Worm (Caenorhabditis elegans): ENCODE results near the gene ceh-100.
"Not testable (repeated sequence)": the region's sequence is repeated elsewhere in the genome, so short reads cannot be mapped to it uniquely, and the experiment has no call there.

The ceh-100 gene

DNA sequence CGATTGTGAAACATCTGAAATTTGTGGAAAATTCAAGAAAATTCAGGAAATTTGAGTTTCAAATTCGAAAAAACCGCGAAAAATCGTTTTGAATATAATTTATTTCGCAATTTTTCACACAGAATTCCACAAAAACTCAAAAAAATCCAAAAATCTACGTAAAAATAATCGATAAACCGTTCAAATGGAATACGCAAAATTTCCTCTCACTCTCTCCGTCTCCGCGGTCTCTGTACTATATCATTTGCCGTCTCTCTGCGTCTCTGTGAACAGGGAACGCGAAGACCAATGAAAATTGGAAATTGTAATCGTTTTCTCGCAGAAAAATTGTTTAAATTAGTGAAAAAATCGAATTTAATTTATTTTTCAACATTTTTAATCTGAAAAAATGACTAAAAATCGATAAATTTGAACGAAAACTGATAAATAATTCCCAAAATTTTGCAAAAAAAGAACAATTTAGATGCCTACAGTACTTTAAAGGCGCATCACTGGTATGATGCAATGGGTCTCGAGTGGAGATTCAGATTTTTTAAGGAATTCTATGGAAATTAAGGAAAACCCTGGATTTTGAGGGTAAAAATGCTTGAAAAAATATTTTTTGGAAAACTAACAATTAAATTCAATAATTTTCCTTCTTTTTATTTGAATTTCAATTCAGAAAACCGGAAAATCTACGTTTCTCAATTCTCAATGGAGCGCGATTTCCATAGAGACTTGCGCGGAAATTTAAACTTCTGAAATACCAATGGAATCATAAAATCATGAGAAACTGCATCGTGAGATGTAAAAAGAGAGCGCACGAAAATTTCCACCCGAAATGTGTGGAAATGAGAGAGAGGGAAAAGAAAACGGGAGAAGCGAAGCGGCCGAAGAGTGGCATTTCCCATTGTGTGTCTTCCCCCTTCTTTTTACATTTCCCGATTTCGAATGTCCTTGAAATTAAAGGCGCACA lies at the start of gene ceh-100, which contains the start of gene lips-15:
Gene ceh-100 (minus strand): TSS at position 14 of the 955 bp plus-strand sequence.
Gene lips-15 (plus strand): TSS at position 720 of the 955 bp plus-strand sequence.
- no peak for TF ChIP-seq unc-62 (GFP tag; optimal IDR thresholded peaks at IDR 0.05)

DNA sequence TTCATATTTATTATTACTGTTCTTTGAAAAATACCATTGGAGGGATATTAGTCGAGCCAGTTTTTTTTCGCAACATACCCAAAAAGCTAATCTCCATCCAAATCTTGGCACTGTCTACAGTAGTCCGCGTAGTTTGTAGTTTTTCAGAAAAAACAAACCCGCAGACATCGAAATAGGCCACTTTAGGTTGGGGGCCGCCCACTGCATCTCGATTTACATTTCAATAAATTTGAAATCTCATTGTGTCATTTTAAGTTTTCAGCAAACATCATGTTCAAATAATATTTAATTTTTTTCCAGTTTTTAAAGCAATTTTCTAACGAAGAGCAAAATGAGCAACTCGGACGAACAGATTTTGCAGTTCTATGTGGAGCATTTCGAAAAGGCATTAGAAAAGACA lies 36.9 kb upstream of the ceh-100 start, which contains the start of gene nhr-235:
Gene nhr-235 (plus strand): TSS at position 301 of the 400 bp plus-strand sequence.
- no peak for TF ChIP-seq unc-62 (GFP tag; optimal IDR thresholded peaks at IDR 0.05)

DNA sequence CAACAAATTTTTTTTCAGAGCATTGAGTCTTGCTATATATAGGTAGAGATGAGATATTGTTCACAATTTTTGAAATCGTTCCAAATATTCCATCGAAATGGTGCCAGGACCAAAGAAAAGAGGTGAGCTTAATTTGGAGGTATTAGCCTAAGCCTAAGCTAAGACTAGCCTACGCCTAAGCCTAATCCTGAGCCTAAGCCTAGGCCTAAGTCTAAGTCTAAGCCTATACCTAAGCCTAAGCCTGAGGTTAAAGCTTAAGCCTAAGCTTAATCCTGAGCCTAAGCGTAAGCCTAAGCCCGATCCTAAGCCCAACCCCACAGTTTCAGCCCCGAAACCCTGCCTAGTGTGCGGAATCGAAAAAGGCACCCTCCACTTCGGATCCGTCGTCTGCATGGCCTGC lies 33.1 kb upstream of the ceh-100 start, which contains the start of gene nhr-234:
Gene nhr-234 (plus strand): TSS at position 77 of the 400 bp plus-strand sequence.
- TF ChIP-seq unc-62 (GFP tag; optimal IDR thresholded peaks at IDR 0.05): no peak

DNA sequence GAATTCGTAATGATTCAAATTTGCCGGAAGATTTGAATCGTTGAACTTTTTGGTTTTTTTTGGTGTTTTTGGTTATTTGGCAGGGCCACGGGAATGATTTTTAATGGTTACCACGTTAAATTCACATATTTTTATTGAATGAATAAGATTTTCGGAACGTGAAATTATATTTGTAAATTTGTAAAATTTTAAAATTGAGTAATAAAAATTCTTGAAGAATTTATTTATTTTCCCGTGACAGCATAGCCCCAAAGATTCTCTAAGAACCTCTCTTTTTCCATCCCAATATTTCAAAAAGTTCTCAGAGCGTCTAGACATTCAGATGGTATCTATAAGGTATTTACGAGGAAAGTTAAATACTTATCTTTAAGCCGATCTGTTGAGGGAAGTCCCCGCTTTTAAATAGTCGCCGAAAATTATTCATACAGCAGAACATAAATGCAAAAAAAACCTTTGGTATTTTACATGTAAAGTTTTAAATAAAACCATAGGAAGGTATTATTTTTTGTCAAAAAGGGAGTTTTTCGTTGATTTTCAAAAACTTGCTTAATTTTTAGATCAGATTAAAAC lies 31.4 kb upstream of the ceh-100 start, which contains the start of gene Y38E10A.17:
Gene Y38E10A.17 (minus strand): TSS at position 51 of the 570 bp plus-strand sequence.
- TF ChIP-seq unc-62 (GFP tag; optimal IDR thresholded peaks at IDR 0.05): no peak

DNA sequence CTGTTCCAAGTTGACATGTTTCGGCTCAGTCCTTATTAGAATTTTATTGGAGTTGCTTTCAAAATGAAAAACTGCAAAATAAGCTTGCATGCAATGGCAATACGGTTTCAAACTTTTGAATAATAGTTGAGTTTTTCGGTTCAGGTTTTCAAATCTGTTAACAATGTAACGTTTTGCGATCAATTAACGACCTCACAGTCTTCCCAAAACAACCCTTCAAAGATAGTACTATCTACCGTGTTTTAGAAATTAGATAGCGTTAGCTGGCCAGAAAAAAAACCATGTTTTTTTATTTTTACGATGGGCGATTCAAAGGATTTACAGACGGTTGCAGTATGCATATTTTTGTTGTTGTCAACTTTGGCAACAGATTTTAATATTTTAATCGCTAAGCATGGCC lies 27.4 kb upstream of the ceh-100 start, which contains the start of gene Y38E10A.34:
Gene Y38E10A.34 (plus strand): TSS at position 301 of the 400 bp plus-strand sequence.
- TF ChIP-seq unc-62 (GFP tag; optimal IDR thresholded peaks at IDR 0.05): no peak

DNA sequence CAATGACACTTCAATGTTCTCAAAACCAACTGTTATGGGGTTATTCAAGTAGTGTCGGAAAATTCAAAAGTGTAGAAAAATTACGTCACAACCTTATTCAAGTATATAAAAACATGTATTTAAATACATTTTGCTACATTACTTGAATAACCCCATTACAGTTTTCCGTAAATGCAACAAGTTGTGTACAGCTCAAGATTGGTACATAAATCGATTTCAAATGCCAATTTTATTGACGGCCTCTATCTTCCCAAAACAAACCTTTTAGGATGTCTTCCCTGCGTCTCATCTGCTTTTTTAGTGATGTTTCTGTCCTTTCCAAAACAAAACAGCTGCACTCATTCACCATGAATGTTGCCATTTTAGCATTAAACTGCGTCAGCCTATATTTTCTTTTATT lies 25.9 kb upstream of the ceh-100 start, which contains the start of gene Y38E10A.28:
Gene Y38E10A.28 (plus strand): TSS at position 301 of the 400 bp plus-strand sequence.
- no peak for TF ChIP-seq unc-62 (GFP tag; optimal IDR thresholded peaks at IDR 0.05)

DNA sequence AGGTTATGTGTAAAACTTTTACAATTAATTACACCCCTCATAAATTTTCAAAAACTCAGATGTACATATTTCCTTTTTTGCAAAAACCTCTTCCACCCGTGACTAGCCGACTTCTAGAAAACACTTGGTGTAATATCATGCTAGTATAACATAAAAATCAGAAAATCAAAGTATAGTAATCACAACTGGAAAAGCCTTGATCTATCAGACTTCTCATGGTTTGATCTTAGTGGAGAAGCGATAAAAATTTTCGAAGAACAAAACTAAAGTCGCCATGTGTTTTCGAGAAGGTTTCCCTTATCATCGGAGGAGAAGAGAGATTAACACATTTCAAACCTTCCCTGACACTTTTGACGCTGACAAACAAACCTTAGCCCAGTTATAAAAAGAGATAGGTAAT lies 25.1 kb upstream of the ceh-100 start, which contains the start of gene nspe-5:
Gene nspe-5 (plus strand): TSS at position 301 of the 400 bp plus-strand sequence.
- no peak for TF ChIP-seq unc-62 (GFP tag; optimal IDR thresholded peaks at IDR 0.05)

DNA sequence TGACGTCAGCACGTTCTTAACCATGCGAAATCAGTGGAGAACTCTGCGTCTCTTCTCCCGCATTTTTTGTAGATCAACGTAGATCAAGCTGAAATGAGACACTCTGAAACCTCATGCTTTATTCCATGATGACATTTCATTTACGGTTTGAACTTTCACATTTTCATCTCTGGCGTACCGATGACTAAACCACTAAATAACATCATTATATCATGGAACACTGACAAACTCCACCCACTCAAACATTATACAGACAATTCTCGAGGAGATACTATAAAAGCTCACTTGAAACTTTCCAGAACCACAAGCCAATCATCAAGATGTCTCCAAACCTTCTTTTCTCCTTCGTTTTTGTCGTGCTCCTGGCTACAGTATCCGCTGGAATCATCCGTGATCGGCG lies 23.4 kb upstream of the ceh-100 start, which contains the start of gene nspe-7:
Gene nspe-7 (plus strand): TSS at position 301 of the 400 bp plus-strand sequence.
- no peak for TF ChIP-seq unc-62 (GFP tag; optimal IDR thresholded peaks at IDR 0.05)

DNA sequence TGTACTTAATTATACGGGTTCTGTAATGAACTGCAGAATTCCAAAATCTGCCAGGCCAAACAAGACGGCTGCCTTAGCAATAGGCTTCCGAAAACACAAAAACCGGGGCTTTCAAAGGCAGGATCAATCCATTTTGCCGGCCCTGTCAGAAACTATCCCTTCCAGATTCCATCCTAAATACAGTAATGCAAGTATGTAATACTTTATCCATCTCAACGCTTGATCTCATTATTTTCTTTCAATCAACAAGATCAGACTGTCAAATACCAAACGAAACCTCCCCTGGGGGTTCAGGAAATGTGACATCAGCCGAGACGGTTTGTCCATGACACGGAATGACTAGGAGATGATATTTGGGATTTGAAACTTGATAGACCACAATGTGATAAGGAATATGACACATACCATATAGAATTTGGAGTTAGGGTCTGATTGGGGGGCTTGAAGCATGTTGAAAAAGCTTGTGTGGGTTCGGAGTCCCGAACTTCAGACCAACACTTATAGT lies 22.7 kb upstream of the ceh-100 start:
- no peak for TF ChIP-seq unc-62 (GFP tag; optimal IDR thresholded peaks at IDR 0.05)

DNA sequence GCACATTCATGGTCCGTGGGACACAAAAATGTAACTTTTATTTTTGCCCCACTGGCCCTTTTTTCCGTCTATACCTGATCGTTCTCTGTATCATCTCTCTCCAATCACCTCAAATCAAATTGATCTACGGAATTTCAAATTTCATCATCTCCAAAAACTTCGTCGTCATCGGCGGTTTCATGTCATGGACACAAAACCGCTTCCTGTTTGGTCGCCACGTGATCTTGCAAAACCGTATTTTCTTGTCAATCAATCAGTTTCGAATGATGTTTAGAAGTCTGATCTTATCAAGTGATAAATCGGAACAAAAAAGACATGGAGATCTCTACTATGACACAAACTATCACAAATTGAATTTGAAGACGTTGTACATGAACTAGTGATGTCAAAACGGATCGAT lies 22.2 kb upstream of the ceh-100 start:
- no peak for TF ChIP-seq unc-62 (GFP tag; optimal IDR thresholded peaks at IDR 0.05)

DNA sequence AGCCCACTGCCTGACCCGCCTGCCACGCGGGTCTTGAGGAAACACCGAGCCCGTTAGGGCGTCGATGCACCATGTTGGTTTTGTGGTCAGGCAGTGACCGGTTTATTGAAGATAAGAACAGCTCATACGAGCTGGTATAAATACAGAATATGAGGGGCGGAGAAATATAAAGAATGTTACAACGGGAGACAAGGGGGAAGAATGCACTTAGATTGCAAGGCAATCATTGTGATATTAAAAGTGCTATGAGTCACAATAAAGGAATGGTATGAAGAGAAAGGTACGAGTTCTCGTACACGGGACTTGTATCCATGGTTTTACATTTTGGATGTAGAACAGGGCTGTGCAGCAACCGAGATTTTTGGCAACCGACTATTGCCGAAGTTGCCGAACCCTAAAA lies 21.0 kb upstream of the ceh-100 start, which contains the start of gene Y38E10A.14:
Gene Y38E10A.14 (minus strand): TSS at position 101 of the 400 bp plus-strand sequence.
- not testable (repeated sequence) for TF ChIP-seq unc-62 (GFP tag; optimal IDR thresholded peaks at IDR 0.05)

DNA sequence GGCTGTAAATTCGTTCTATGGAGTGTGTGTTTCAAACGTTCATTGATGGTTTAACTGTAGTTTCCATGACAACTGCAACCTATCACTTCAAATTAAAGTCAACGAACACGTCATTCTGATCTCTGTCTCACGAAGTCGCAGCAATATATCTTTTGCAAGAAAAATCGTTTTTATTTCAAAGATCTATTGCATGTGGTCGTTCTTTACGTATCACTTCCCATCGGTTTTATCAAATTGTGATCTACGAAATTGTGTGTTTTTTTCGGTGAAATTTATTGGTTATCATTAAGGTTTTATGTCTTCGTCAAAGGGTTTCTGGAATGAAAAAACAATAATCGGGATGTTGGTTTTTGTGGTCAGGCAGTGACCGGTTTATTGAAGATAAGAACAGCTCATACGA lies 19.4 kb upstream of the ceh-100 start:
- TF ChIP-seq unc-62 (GFP tag; optimal IDR thresholded peaks at IDR 0.05): no peak

DNA sequence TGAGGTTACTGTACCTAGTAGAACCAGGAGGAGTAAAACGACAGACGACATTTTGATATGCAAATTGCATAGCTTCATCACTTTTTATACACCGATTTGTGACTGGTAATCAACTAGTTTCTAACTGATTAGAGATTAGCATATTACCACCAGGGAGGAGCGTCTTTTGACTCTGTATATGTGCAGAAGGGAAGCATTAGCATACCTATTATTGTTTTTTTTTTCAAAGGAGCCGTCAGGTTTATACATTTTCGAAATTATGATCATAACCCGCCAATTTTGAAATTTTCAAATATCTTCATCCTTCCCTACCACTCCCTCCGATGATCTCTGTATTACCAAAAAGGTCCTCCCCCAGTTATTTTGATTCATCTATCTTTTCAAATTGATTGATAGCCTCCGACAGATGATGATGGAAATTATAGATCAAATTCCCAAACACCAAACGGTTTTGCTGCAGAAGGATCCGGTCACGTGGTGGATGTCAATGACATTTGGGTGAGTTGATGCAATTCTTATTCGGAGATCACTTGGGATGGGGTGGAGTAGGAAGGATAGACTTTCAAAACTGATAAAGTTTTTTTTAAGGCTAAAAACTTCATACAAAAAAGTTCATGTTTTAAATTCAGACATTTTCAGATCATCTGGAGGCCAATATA lies 18.6 kb upstream of the ceh-100 start, which contains the start of gene nspe-8:
Gene nspe-8 (minus strand): TSS at position 51 of the 659 bp plus-strand sequence.
- no peak for TF ChIP-seq unc-62 (GFP tag; optimal IDR thresholded peaks at IDR 0.05)

DNA sequence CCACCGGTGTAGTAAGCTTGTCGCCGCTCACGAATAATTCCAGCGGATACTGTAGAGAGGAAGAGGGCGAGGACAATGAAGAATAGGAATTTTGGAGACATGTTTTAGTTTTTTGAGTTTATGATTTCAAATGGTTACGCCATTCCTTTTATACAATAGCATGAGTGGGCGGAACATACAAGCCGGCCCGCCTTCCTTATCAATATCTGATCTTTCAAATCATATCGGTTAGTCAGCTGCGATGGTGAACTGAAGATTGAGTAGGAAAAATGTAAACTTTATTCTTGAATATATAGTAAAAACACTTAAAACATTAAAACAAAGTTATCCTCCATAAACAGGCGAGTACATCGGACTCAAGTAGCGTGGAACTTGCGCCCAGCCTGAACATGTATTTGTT lies 17.3 kb upstream of the ceh-100 start, which contains the start of gene nspe-1:
Gene nspe-1 (minus strand): TSS at position 101 of the 400 bp plus-strand sequence.
- no peak for TF ChIP-seq unc-62 (GFP tag; optimal IDR thresholded peaks at IDR 0.05)

DNA sequence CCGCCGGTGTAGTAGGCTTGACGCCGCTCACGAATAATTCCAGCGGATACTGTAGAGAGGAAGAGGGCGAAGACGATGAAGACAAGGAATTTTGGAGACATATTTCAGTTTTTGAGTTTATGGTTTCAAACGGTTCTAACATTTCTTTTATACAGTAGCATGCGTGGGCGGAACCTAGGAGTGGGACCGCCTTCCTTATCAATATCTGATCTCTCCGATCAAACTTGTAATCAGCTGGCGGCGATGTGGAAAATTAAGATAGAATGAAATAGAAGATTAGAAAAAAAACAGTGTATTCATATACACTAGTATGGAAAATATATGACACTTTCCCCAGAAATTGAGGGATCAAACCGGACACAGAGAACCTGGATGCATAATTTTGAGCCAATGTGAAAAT lies 15.8 kb upstream of the ceh-100 start, which contains the start of gene nspe-2:
Gene nspe-2 (minus strand): TSS at position 101 of the 400 bp plus-strand sequence.
- TF ChIP-seq unc-62 (GFP tag; optimal IDR thresholded peaks at IDR 0.05): no peak

Data from whole organism, dauer.